Fruit fly (Drosophila melanogaster) whole organism, embryonic: ENCODE measurements around the gene DhpD.
A peak's percentile ranks its signal among the peaks of the same experiment; 100 is the strongest.

Experiments used
- Atf-2 ChIP-seq: fragments of 200-800 bp; sonication (Bioruptor generic); optimal IDR thresholded peaks from 2 replicates; lab custom pipeline; 2016; ENCODE audit warnings: missing biosample characterization, missing genetic modification characterization
- Blimp-1 ChIP-seq: fragments of 200-800 bp; sonication (Bioruptor generic); optimal IDR thresholded peaks from 3 replicates; lab custom pipeline; 2018; ENCODE audit warnings: missing biosample characterization, missing genetic modification characterization, mild to moderate bottlenecking, moderate library complexity, missing genetic modification reagents
- CG10147 ChIP-seq: fragments of 200-800 bp; sonication (Bioruptor generic); optimal IDR thresholded peaks from 2 replicates; lab custom pipeline; 2019; ENCODE audit warnings: missing biosample characterization, mild to moderate bottlenecking, missing genetic modification characterization, moderate library complexity
- CG10321 ChIP-seq: fragments of 200-800 bp; sonication (Bioruptor generic); IDR thresholded peaks from 2 replicates; pipeline ENCODE4 v1.3.6; 2022; ENCODE audit warnings: missing biosample characterization, missing genetic modification characterization
- CG10543 ChIP-seq: fragments of 200-800 bp; sonication (Bioruptor generic); optimal IDR thresholded peaks from 3 replicates; lab custom pipeline; 2017; ENCODE audit warnings: missing biosample characterization, mild to moderate bottlenecking, missing genetic modification characterization, moderate library complexity
- CG10979 ChIP-seq: fragments of 200-800 bp; sonication (Bioruptor generic); optimal IDR thresholded peaks from 2 replicates; lab custom pipeline; 2018; ENCODE audit warnings: missing biosample characterization, mild to moderate bottlenecking, missing genetic modification characterization, moderate library complexity
- CG11093 ChIP-seq: fragments of 200-800 bp; sonication (Bioruptor generic); IDR thresholded peaks from 3 replicates; pipeline ENCODE4 v1.3.6; 2022; ENCODE audit warnings: missing biosample characterization, missing genetic modification characterization
- CG11695 ChIP-seq: fragments of 200-800 bp; sonication (Bioruptor generic); IDR thresholded peaks from 3 replicates; pipeline ENCODE4 v1.3.6; 2022; ENCODE audit warnings: missing biosample characterization, missing genetic modification characterization
- CG13894 ChIP-seq: fragments of 200-800 bp; sonication (Bioruptor generic); optimal IDR thresholded peaks from 3 replicates; lab custom pipeline; 2018; ENCODE audit warnings: missing biosample characterization, mild to moderate bottlenecking, missing genetic modification characterization, moderate library complexity
- CG14050 ChIP-seq: fragments of 200-800 bp; sonication (Bioruptor generic); IDR thresholded peaks from 3 replicates; pipeline ENCODE4 v1.3.6; 2022; ENCODE audit warnings: missing biosample characterization, missing genetic modification characterization
- CG14710 ChIP-seq: fragments of 200-800 bp; sonication (Bioruptor generic); optimal IDR thresholded peaks from 3 replicates; lab custom pipeline; 2019; ENCODE audit warnings: missing biosample characterization, mild to moderate bottlenecking, missing genetic modification characterization, moderate library complexity
- CG1602 ChIP-seq: fragments of 200-800 bp; sonication (Bioruptor generic); optimal IDR thresholded peaks from 3 replicates; lab custom pipeline; 2016; ENCODE audit warnings: missing biosample characterization, missing genetic modification characterization
- CG16813 ChIP-seq: fragments of 200-800 bp; sonication (Bioruptor generic); IDR thresholded peaks from 3 replicates; pipeline ENCODE4 v1.3.6; 2022; ENCODE audit warnings: missing biosample characterization, missing genetic modification characterization; ENCODE audit not compliant: partially characterized antibody
- CG17385 ChIP-seq: fragments of 200-800 bp; sonication (Bioruptor generic); optimal IDR thresholded peaks from 3 replicates; lab custom pipeline; 2018; ENCODE audit warnings: missing biosample characterization, mild to moderate bottlenecking, missing genetic modification characterization
- CG17912 ChIP-seq: fragments of 200-800 bp; sonication (Bioruptor generic); optimal IDR thresholded peaks from 2 replicates; lab custom pipeline; 2018; ENCODE audit warnings: missing biosample characterization, mild to moderate bottlenecking, missing genetic modification characterization
- CG18619 ChIP-seq: fragments of 200-800 bp; sonication (Bioruptor generic); optimal IDR thresholded peaks from 3 replicates; lab custom pipeline; 2017; ENCODE audit warnings: missing biosample characterization, mild to moderate bottlenecking, missing genetic modification characterization
- CG2199 ChIP-seq: fragments of 200-800 bp; sonication (Bioruptor generic); IDR thresholded peaks from 3 replicates; pipeline ENCODE4 v1.3.6; 2022; ENCODE audit warnings: missing biosample characterization, missing genetic modification characterization
- CG2202 ChIP-seq: fragments of 200-800 bp; sonication (Bioruptor generic); optimal IDR thresholded peaks from 2 replicates; lab custom pipeline; 2018; ENCODE audit warnings: missing biosample characterization, mild to moderate bottlenecking, missing genetic modification characterization
- CG2889 ChIP-seq: fragments of 200-800 bp; sonication (Bioruptor generic); IDR thresholded peaks from 3 replicates; pipeline ENCODE4 v1.3.6; 2022; ENCODE audit warnings: missing biosample characterization, missing genetic modification characterization
- CG3726 ChIP-seq: fragments of 200-800 bp; sonication (Bioruptor generic); IDR thresholded peaks from 3 replicates; pipeline ENCODE4, ENCODE4 v1.3.6; 2022; ENCODE audit warnings: missing biosample characterization, missing genetic modification characterization
- CG43689 ChIP-seq: fragments of 200-800 bp; sonication (Bioruptor generic); IDR thresholded peaks from 2 replicates; pipeline ENCODE4 v1.3.6; 2022; ENCODE audit warnings: missing biosample characterization, missing genetic modification characterization
- CG9609 ChIP-seq: fragments of 200-800 bp; sonication (Bioruptor generic); optimal IDR thresholded peaks from 3 replicates; lab custom pipeline; 2016; ENCODE audit warnings: missing biosample characterization, missing genetic modification characterization
- Eip74EF ChIP-seq, 2 experiments: fragments of 200-800 bp in 1 of 2; fragments of >200 bp in 1 of 2; sonication (Bioruptor generic) in 1 of 2; optimal IDR thresholded peaks; 2 replicates each; lab custom pipeline; 2017 to 2019; ENCODE audit warnings: missing biosample characterization in 2 of 2, missing genetic modification characterization in 2 of 2, mild to moderate bottlenecking in 1 of 2, moderate library complexity in 1 of 2
- Fer3 ChIP-seq: fragments of 200-800 bp; sonication (Bioruptor generic); optimal IDR thresholded peaks from 2 replicates; lab custom pipeline; 2018; ENCODE audit warnings: missing biosample characterization, mild to moderate bottlenecking, missing genetic modification characterization, moderate library complexity
- Hmx ChIP-seq: fragments of 200-800 bp; sonication (Bioruptor generic); optimal IDR thresholded peaks from 2 replicates; lab custom pipeline; 2016; ENCODE audit warnings: missing biosample characterization, missing genetic modification characterization
- Med ChIP-seq: fragments of 200-800 bp; sonication (Bioruptor generic); peaks from one replicate; lab custom pipeline; 2016; ENCODE audit warnings: missing biosample characterization, missing genetic modification characterization, mild to moderate bottlenecking, inconsistent platforms, moderate library complexity
- Pdp1 ChIP-seq, 2 experiments: fragments of 200-800 bp; sonication (Bioruptor generic); optimal IDR thresholded peaks; 3 replicates each; lab custom pipeline; 2016; ENCODE audit warnings: missing biosample characterization in 2 of 2, missing genetic modification characterization in 2 of 2, mild to moderate bottlenecking in 1 of 2, moderate library complexity in 1 of 2
- Sry-β ChIP-seq: fragments of 200-800 bp; sonication (Bioruptor generic); optimal IDR thresholded peaks from 2 replicates; lab custom pipeline; 2018; ENCODE audit warnings: missing biosample characterization, mild to moderate bottlenecking, missing genetic modification characterization, moderate library complexity
- Xrp1 ChIP-seq: fragments of 200-800 bp; sonication (Bioruptor generic); IDR thresholded peaks from 2 replicates; pipeline ENCODE4 v1.3.6; 2022; ENCODE audit warnings: missing biosample characterization, missing genetic modification characterization
- aop ChIP-seq: fragments of 200-800 bp; sonication (Bioruptor generic); IDR thresholded peaks from 2 replicates; pipeline ENCODE4 v1.3.6; 2022; ENCODE audit warnings: missing biosample characterization, missing genetic modification characterization
- ase ChIP-seq: fragments of 200-800 bp; sonication (Bioruptor generic); IDR thresholded peaks from 3 replicates; pipeline ENCODE4 v1.3.6; 2022; ENCODE audit warnings: missing biosample characterization, missing genetic modification characterization
- dpn ChIP-seq, 2 experiments: fragments of 200-800 bp; sonication (Bioruptor generic); optimal IDR thresholded peaks; 3 replicates each; lab custom pipeline; 2016; ENCODE audit warnings: missing biosample characterization in 2 of 2, missing genetic modification characterization in 2 of 2
- emc ChIP-seq: fragments of 200-800 bp; sonication (Bioruptor generic); optimal IDR thresholded peaks from 2 replicates; lab custom pipeline; 2016; ENCODE audit warnings: missing biosample characterization, missing genetic modification characterization
- ftz-f1 ChIP-seq: fragments of 200-800 bp; sonication (Bioruptor generic); optimal IDR thresholded peaks from 2 replicates; lab custom pipeline; 2016; ENCODE audit warnings: missing biosample characterization, missing genetic modification characterization
- gce ChIP-seq: fragments of 200-800 bp; sonication (Bioruptor generic); IDR thresholded peaks from 3 replicates; pipeline ENCODE4 v1.3.6; 2022; ENCODE audit warnings: missing biosample characterization, missing genetic modification characterization
- jumu ChIP-seq: fragments of 200-800 bp; sonication (Bioruptor generic); optimal IDR thresholded peaks from 3 replicates; lab custom pipeline; 2016; ENCODE audit warnings: missing biosample characterization, missing genetic modification characterization
- kni ChIP-seq: fragments of 200-800 bp; sonication (Bioruptor generic); optimal IDR thresholded peaks from 3 replicates; lab custom pipeline; 2017; ENCODE audit warnings: mild to moderate bottlenecking, missing biosample characterization, missing genetic modification reagents, missing genetic modification characterization
- lab ChIP-seq: fragments of 200-800 bp; sonication (Bioruptor generic); optimal IDR thresholded peaks from 3 replicates; lab custom pipeline; 2017; ENCODE audit warnings: missing biosample characterization, missing genetic modification characterization, mild to moderate bottlenecking, moderate library complexity, missing genetic modification reagents
- mam ChIP-seq: fragments of 200-800 bp; sonication (Bioruptor generic); optimal IDR thresholded peaks from 3 replicates; lab custom pipeline; 2016; ENCODE audit warnings: missing biosample characterization, missing genetic modification characterization
- mld ChIP-seq: fragments of 200-800 bp; sonication (Bioruptor generic); IDR thresholded peaks from 3 replicates; pipeline ENCODE4 v1.3.6; 2022; ENCODE audit warnings: missing biosample characterization, missing genetic modification characterization; ENCODE audit not compliant: partially characterized antibody
- otp ChIP-seq: fragments of 200-800 bp; sonication (Bioruptor generic); IDR thresholded peaks from 3 replicates; pipeline ENCODE4, ENCODE4 v1.3.6; 2022; ENCODE audit warnings: missing biosample characterization, missing genetic modification characterization
- phol ChIP-seq: fragments of 200-800 bp; sonication (Bioruptor generic); optimal IDR thresholded peaks from 3 replicates; lab custom pipeline; 2018; ENCODE audit warnings: missing biosample characterization, mild to moderate bottlenecking, missing genetic modification characterization, moderate library complexity
- tna ChIP-seq: fragments of 200-800 bp; sonication (Bioruptor generic); IDR thresholded peaks from 2 replicates; pipeline ENCODE4 v1.3.6; 2022; ENCODE audit warnings: missing biosample characterization, missing genetic modification characterization; ENCODE audit not compliant: partially characterized antibody
- tup ChIP-seq: fragments of 200-800 bp; sonication (Bioruptor generic); optimal IDR thresholded peaks from 2 replicates; lab custom pipeline; 2016; ENCODE audit warnings: missing biosample characterization, mild to moderate bottlenecking, missing genetic modification characterization, moderate library complexity
- usp ChIP-seq: fragments of >200 bp; optimal IDR thresholded peaks from 2 replicates; lab custom pipeline; 2017; ENCODE audit warnings: missing biosample characterization, missing genetic modification characterization
- vnd ChIP-seq: fragments of 200-800 bp; sonication (Bioruptor generic); IDR thresholded peaks from 3 replicates; pipeline ENCODE4 v1.3.6; 2022; ENCODE audit warnings: missing biosample characterization, missing genetic modification characterization; ENCODE audit not compliant: partially characterized antibody
- z ChIP-seq: fragments of 200-800 bp; sonication (Bioruptor generic); IDR thresholded peaks from 3 replicates; pipeline ENCODE4 v1.3.6; 2022; ENCODE audit warnings: missing biosample characterization, missing genetic modification characterization

Gene DhpD

dm6 chr3R:4186820-4187540 lies 42.1 kb downstream of the DhpD start (continued):
- TF ChIP-seq CG13894 (tag; lab: Kevin White, UChicago) (peak; percentile 91), CG10543 (peak; percentile 61), lab (peak; percentile 10), dpn (GFP tag; optimal IDR thresholded peaks at IDR 0.05; lab: Kevin White, UChicago) (no peak), CG10147 (GFP tag; lab: Kevin White, UChicago) (no peak), usp (GFP tag; lab: Kevin White, UChicago) (no peak), Blimp-1 (no peak), Atf-2 (no peak), aop (GFP tag; lab: Robert Waterston, UW) (no peak), CG10979 (tag; lab: Kevin White, UChicago) (no peak), mam (GFP tag; lab: Kevin White, UChicago) (no peak), jumu (GFP tag; lab: Kevin White, UChicago) (no peak), CG14710 (tag; lab: Kevin White, UChicago) (no peak), phol (tag; lab: Kevin White, UChicago) (peak; percentile 37), CG1602 (GFP tag; lab: Kevin White, UChicago) (no peak), tna (GFP tag; lab: Robert Waterston, UW) (peak; percentile 17; the same call in 1 of the 2 replicates), Eip74EF (GFP tag; optimal IDR thresholded peaks at IDR 0.05; lab: Kevin White, UChicago) (peak in 1 of 2 experiments; percentile 82), CG18619 (GFP tag; lab: Kevin White, UChicago) (no peak), z (GFP tag; lab: Robert Waterston, UW) (no peak), CG2889 (GFP tag; lab: Robert Waterston, UW) (no peak), Fer3 (tag; lab: Kevin White, UChicago) (no peak), CG3726 (GFP tag; lab: Robert Waterston, UW) (no peak), ase (GFP tag; lab: Robert Waterston, UW) (no peak)

dm6 chr3R:4180543-4181214 lies 48.4 kb downstream of the DhpD start:
- TF ChIP-seq CG2199 (GFP tag; lab: Robert Waterston, UW), result peak; percentile 50; the same call in 1 of the 3 replicates
- TF ChIP-seq Hmx, result no peak
- no peak for TF ChIP-seq gce (GFP tag; lab: Robert Waterston, UW)
- peak; percentile 50 for TF ChIP-seq Med (GFP tag; lab: Kevin White, UChicago)
- no peak for TF ChIP-seq Sry-β
- TF ChIP-seq CG3726 (GFP tag; lab: Robert Waterston, UW), result no peak
- no peak for TF ChIP-seq CG17385
- no peak for TF ChIP-seq CG10321 (GFP tag; lab: Robert Waterston, UW)
- no peak for TF ChIP-seq Xrp1 (GFP tag; lab: Robert Waterston, UW)
- TF ChIP-seq CG14050 (GFP tag; lab: Robert Waterston, UW), result no peak
- no peak for TF ChIP-seq CG43689 (GFP tag; lab: Robert Waterston, UW)
- no peak for TF ChIP-seq CG2202 (tag; lab: Kevin White, UChicago)
- TF ChIP-seq mld, result 0 out of 3 replicates have a peak, but pooled peaks have one; percentile 47
- no peak for TF ChIP-seq emc (GFP tag; lab: Kevin White, UChicago)
- TF ChIP-seq otp (GFP tag; lab: Robert Waterston, UW), result no peak
- no peak for TF ChIP-seq CG16813 (GFP tag; lab: Robert Waterston, UW)
- TF ChIP-seq Pdp1 (GFP tag; optimal IDR thresholded peaks at IDR 0.05; lab: Kevin White, UChicago), result peak in 1 of 2 experiments; percentile 56
- TF ChIP-seq CG11695, result no peak
- TF ChIP-seq tup (GFP tag; lab: Kevin White, UChicago), result no peak
- TF ChIP-seq ftz-f1 (GFP tag; lab: Kevin White, UChicago), result no peak
- TF ChIP-seq CG9609, result no peak
- TF ChIP-seq CG17912 (GFP tag; lab: Kevin White, UChicago), result no peak
- TF ChIP-seq CG1602 (GFP tag; lab: Kevin White, UChicago), result no peak
- TF ChIP-seq vnd (GFP tag; lab: Robert Waterston, UW), result no peak
- no peak for TF ChIP-seq CG11093 (GFP tag; lab: Robert Waterston, UW)
- peak; percentile 42 for TF ChIP-seq kni (GFP tag; lab: Kevin White, UChicago)
